Fruit fly (Drosophila melanogaster) whole organism, adult: ENCODE data around the gene Mipp1.

Source experiments
- CG11617 ChIP-seq: fragments of 200-800 bp; sonication (Bioruptor generic); optimal IDR thresholded peaks from 2 replicates; lab custom pipeline; 2017; ENCODE audit warnings: mild to moderate bottlenecking, missing biosample characterization, missing genetic modification reagents, missing genetic modification characterization
- CG12768 ChIP-seq: fragments of 200-800 bp; sonication (Bioruptor generic); optimal IDR thresholded peaks from 2 replicates; lab custom pipeline; 2017; ENCODE audit warnings: missing biosample characterization, missing genetic modification characterization, mild to moderate bottlenecking, moderate library complexity, missing genetic modification reagents
- CG14711 ChIP-seq: fragments of 200-800 bp; sonication (Bioruptor generic); optimal IDR thresholded peaks from 2 replicates; lab custom pipeline; 2018; ENCODE audit warnings: missing biosample characterization, mild to moderate bottlenecking, missing genetic modification characterization, moderate library complexity
- CG1620 ChIP-seq: fragments of 200-800 bp; sonication (Bioruptor generic); optimal IDR thresholded peaks from 2 replicates; lab custom pipeline; 2016; ENCODE audit warnings: missing biosample characterization, missing genetic modification characterization
- CG33017 ChIP-seq: fragments of 200-800 bp; sonication (Bioruptor generic); optimal IDR thresholded peaks from 2 replicates; lab custom pipeline; 2018; ENCODE audit warnings: missing biosample characterization, mild to moderate bottlenecking, missing genetic modification characterization, moderate library complexity
- CG5204 ChIP-seq: fragments of 200-800 bp; sonication (Bioruptor generic); optimal IDR thresholded peaks from 2 replicates; lab custom pipeline; 2016; ENCODE audit warnings: missing biosample characterization, missing genetic modification characterization
- CG7045 ChIP-seq: fragments of 200-800 bp; sonication (Bioruptor generic); optimal IDR thresholded peaks from 2 replicates; lab custom pipeline; 2017; ENCODE audit warnings: missing biosample characterization, mild to moderate bottlenecking, missing genetic modification characterization
- CG7101 ChIP-seq: fragments of 200-800 bp; sonication (Bioruptor generic); optimal IDR thresholded peaks from 2 replicates; lab custom pipeline; 2018; ENCODE audit warnings: missing biosample characterization, mild to moderate bottlenecking, missing genetic modification characterization, moderate library complexity
- Clk ChIP-seq: fragments of 200-800 bp; sonication (Bioruptor generic); optimal IDR thresholded peaks from 2 replicates; lab custom pipeline; 2017; ENCODE audit warnings: missing biosample characterization, missing genetic modification characterization
- Crg-1 ChIP-seq: fragments of 200-800 bp; sonication (Bioruptor generic); optimal IDR thresholded peaks from 2 replicates; lab custom pipeline; 2016; ENCODE audit warnings: missing biosample characterization, missing genetic modification characterization
- Hr96 ChIP-seq: fragments of 200-800 bp; sonication (Bioruptor generic); optimal IDR thresholded peaks from 2 replicates; lab custom pipeline; 2016; ENCODE audit warnings: missing biosample characterization, missing genetic modification characterization
- Mnt ChIP-seq: fragments of 200-800 bp; sonication (Bioruptor generic); optimal IDR thresholded peaks from 2 replicates; lab custom pipeline; 2016; ENCODE audit warnings: missing biosample characterization, mild to moderate bottlenecking, missing genetic modification characterization
- bab1 ChIP-seq: fragments of 200-800 bp; sonication (Bioruptor generic); optimal IDR thresholded peaks from 3 replicates; lab custom pipeline; 2019; ENCODE audit warnings: missing biosample characterization, mild to moderate bottlenecking, missing genetic modification characterization, moderate library complexity
- cic ChIP-seq: fragments of 200-800 bp; sonication (Bioruptor generic); optimal IDR thresholded peaks from 2 replicates; lab custom pipeline; 2017; ENCODE audit warnings: missing biosample characterization, mild to moderate bottlenecking, missing genetic modification characterization, moderate library complexity
- cnc ChIP-seq, 2 experiments: fragments of >200 bp; optimal IDR thresholded peaks; 2 replicates each; lab custom pipeline; 2017
- kay ChIP-seq: fragments of 200-800 bp; sonication (Bioruptor generic); peaks from one replicate; lab custom pipeline; 2016; ENCODE audit warnings: missing biosample characterization, missing genetic modification characterization, borderline replicate concordance
- ovo ChIP-seq: fragments of 200-800 bp; sonication (Bioruptor generic); optimal IDR thresholded peaks from 2 replicates; lab custom pipeline; 2016; ENCODE audit warnings: missing biosample characterization, missing genetic modification characterization
- pad ChIP-seq: fragments of 200-800 bp; sonication (Bioruptor generic); optimal IDR thresholded peaks from 3 replicates; lab custom pipeline; 2017; ENCODE audit warnings: missing biosample characterization, missing genetic modification characterization, mild to moderate bottlenecking, moderate library complexity, missing genetic modification reagents
- tj ChIP-seq: fragments of 200-800 bp; sonication (Bioruptor generic); optimal IDR thresholded peaks from 3 replicates; lab custom pipeline; 2017; ENCODE audit warnings: missing biosample characterization, mild to moderate bottlenecking, missing genetic modification characterization, moderate library complexity
- toe ChIP-seq: fragments of 200-800 bp; sonication (Bioruptor generic); optimal IDR thresholded peaks from 2 replicates; lab custom pipeline; 2016; ENCODE audit warnings: missing biosample characterization, missing genetic modification characterization

Gene Mipp1

dm6 chr3L:16573234-16573633 lies at the start of gene Mipp1:
TSS of gene Mipp1 (minus strand) at chr3L:16573334.
- TF ChIP-seq cic (GFP tag; lab: Kevin White, UChicago) = peak; percentile 8
- peak; percentile 3 for TF ChIP-seq CG12768 (GFP tag; lab: Kevin White, UChicago)

- TF ChIP-seq CG7045 (GFP tag; lab: Kevin White, UChicago) (peak; percentile 16), CG12768 (GFP tag; lab: Kevin White, UChicago) (peak; percentile 71), CG11617 (peak; percentile 35), toe (GFP tag; lab: Kevin White, UChicago) (peak; percentile 60), tj (GFP tag; lab: Kevin White, UChicago) (peak; percentile 4), Crg-1 (GFP tag; lab: Kevin White, UChicago) (peak; percentile 69), cnc (optimal IDR thresholded peaks at IDR 0.05; lab: Kevin White, UChicago) (no peak), CG14711 (tag; lab: Kevin White, UChicago) (peak; percentile 54), Hr96 (no peak), cic (GFP tag; lab: Kevin White, UChicago) (peak; percentile 5), CG33017 (tag; lab: Kevin White, UChicago) (peak; percentile 60), Clk (GFP tag; lab: Kevin White, UChicago) (peak; percentile 42), bab1 (GFP tag; lab: Kevin White, UChicago) (peak; percentile 62), Mnt (peak; percentile 76), pad (GFP tag; lab: Kevin White, UChicago) (peak; percentile 65), ovo (no peak), CG1620 (GFP tag; lab: Kevin White, UChicago) (peak; percentile 79), CG7101 (tag; lab: Kevin White, UChicago) (peak; percentile 80), CG5204 (GFP tag; lab: Kevin White, UChicago) (no peak), kay (GFP tag; lab: Kevin White, UChicago) (no peak)
Observed at dm6 chr3L:16615132-16615709, 42.1 kb upstream of the Mipp1 start, which contains the start of gene Mo25. TSS of gene Mo25 (minus strand) at chr3L:16615472.

- peak; percentile 94 for TF ChIP-seq kay (GFP tag; lab: Kevin White, UChicago)
- no peak for TF ChIP-seq CG7045 (GFP tag; lab: Kevin White, UChicago)
- no peak for TF ChIP-seq CG12768 (GFP tag; lab: Kevin White, UChicago)
- no peak for TF ChIP-seq pad (GFP tag; lab: Kevin White, UChicago)
- no peak for TF ChIP-seq Clk (GFP tag; lab: Kevin White, UChicago)
- no peak for TF ChIP-seq cic (GFP tag; lab: Kevin White, UChicago)
- peak; percentile 1 for TF ChIP-seq Hr96
- TF ChIP-seq CG7101 (tag; lab: Kevin White, UChicago) = peak; percentile 37
- peak; percentile 72 for TF ChIP-seq tj (GFP tag; lab: Kevin White, UChicago)
- peak; percentile 58 for TF ChIP-seq bab1 (GFP tag; lab: Kevin White, UChicago)
- peak; percentile 10 for TF ChIP-seq CG14711 (tag; lab: Kevin White, UChicago)
- peak; percentile 52 for TF ChIP-seq CG11617
- TF ChIP-seq ovo = no peak
- TF ChIP-seq CG5204 (GFP tag; lab: Kevin White, UChicago) = no peak
- TF ChIP-seq toe (GFP tag; lab: Kevin White, UChicago) = no peak
- TF ChIP-seq Mnt = peak; percentile 78
- no peak for TF ChIP-seq CG33017 (tag; lab: Kevin White, UChicago)
- no peak for TF ChIP-seq cnc (optimal IDR thresholded peaks at IDR 0.05; lab: Kevin White, UChicago)
- TF ChIP-seq Crg-1 (GFP tag; lab: Kevin White, UChicago) = no peak
- TF ChIP-seq CG1620 (GFP tag; lab: Kevin White, UChicago) = no peak
Observed at dm6 chr3L:16612972-16613371, 39.8 kb upstream of the Mipp1 start.

dm6 chr3L:16612152-16612551 lies 39.0 kb upstream of the Mipp1 start, which contains the start of gene CG4101:
TSS of gene CG4101 (plus strand) at chr3L:16612486.
- TF ChIP-seq pad (GFP tag; lab: Kevin White, UChicago) = peak; percentile 66
- peak; percentile 93 for TF ChIP-seq CG5204 (GFP tag; lab: Kevin White, UChicago)
- peak; percentile 90 for TF ChIP-seq CG7101 (tag; lab: Kevin White, UChicago)
- TF ChIP-seq bab1 (GFP tag; lab: Kevin White, UChicago) = peak; percentile 89
- peak; percentile 84 for TF ChIP-seq Crg-1 (GFP tag; lab: Kevin White, UChicago)
- peak; percentile 81 for TF ChIP-seq ovo
- TF ChIP-seq toe (GFP tag; lab: Kevin White, UChicago) = peak; percentile 95
- no peak for TF ChIP-seq cnc (optimal IDR thresholded peaks at IDR 0.05; lab: Kevin White, UChicago)
- peak; percentile 96 for TF ChIP-seq CG14711 (tag; lab: Kevin White, UChicago)
- TF ChIP-seq cic (GFP tag; lab: Kevin White, UChicago) = peak; percentile 11
- TF ChIP-seq CG11617 = peak; percentile 79
- peak; percentile 80 for TF ChIP-seq Clk (GFP tag; lab: Kevin White, UChicago)
- TF ChIP-seq Hr96 = peak; percentile 85
- TF ChIP-seq CG1620 (GFP tag; lab: Kevin White, UChicago) = peak; percentile 93
- peak; percentile 82 for TF ChIP-seq CG12768 (GFP tag; lab: Kevin White, UChicago)
- peak; percentile 96 for TF ChIP-seq kay (GFP tag; lab: Kevin White, UChicago)
- TF ChIP-seq Mnt = peak; percentile 81
- peak; percentile 84 for TF ChIP-seq CG33017 (tag; lab: Kevin White, UChicago)
- peak; percentile 60 for TF ChIP-seq tj (GFP tag; lab: Kevin White, UChicago)
- TF ChIP-seq CG7045 (GFP tag; lab: Kevin White, UChicago) = peak; percentile 74

- TF ChIP-seq pad (GFP tag; lab: Kevin White, UChicago) (no peak), CG14711 (tag; lab: Kevin White, UChicago) (peak; percentile 38), CG12768 (GFP tag; lab: Kevin White, UChicago) (no peak), cnc (optimal IDR thresholded peaks at IDR 0.05; lab: Kevin White, UChicago) (peak; percentile 71 to 76), bab1 (GFP tag; lab: Kevin White, UChicago) (peak; percentile 42), CG1620 (GFP tag; lab: Kevin White, UChicago) (no peak)
Observed at dm6 chr3L:16610201-16610600, 37.1 kb upstream of the Mipp1 start, which contains the start of gene Prosbeta6. TSS of gene Prosbeta6 (minus strand) at chr3L:16610418.
